Worm (Caenorhabditis elegans): ENCODE results near the gene rho-1.

- TF ChIP-seq ham-2 (GFP tag; optimal IDR thresholded peaks at IDR 0.05) (no peak), pha-4 (tag; optimal IDR thresholded peaks at IDR 0.05) (no peak), ces-1 (GFP tag; optimal IDR thresholded peaks at IDR 0.05) (no peak), nhr-12 (tag; optimal IDR thresholded peaks at IDR 0.05) (no peak), snpc-4 (tag; optimal IDR thresholded peaks at IDR 0.05) (no peak), unc-39 (tag; optimal IDR thresholded peaks at IDR 0.05) (no peak), nhr-76 (tag; optimal IDR thresholded peaks at IDR 0.05) (no peak), unc-62 (GFP tag; optimal IDR thresholded peaks at IDR 0.05) (no peak), lsy-2 (tag; optimal IDR thresholded peaks at IDR 0.05) (peak; percentile 19)
Measured at ce11 chrIV:16503049-16503448, 14.2 kb upstream of the rho-1 start.

Measured in whole organism, mixed stage, embryonic.